Fruit fly (Drosophila melanogaster): Measurements from ENCODE around the gene CG5116.

CG5116 gene

DNA sequence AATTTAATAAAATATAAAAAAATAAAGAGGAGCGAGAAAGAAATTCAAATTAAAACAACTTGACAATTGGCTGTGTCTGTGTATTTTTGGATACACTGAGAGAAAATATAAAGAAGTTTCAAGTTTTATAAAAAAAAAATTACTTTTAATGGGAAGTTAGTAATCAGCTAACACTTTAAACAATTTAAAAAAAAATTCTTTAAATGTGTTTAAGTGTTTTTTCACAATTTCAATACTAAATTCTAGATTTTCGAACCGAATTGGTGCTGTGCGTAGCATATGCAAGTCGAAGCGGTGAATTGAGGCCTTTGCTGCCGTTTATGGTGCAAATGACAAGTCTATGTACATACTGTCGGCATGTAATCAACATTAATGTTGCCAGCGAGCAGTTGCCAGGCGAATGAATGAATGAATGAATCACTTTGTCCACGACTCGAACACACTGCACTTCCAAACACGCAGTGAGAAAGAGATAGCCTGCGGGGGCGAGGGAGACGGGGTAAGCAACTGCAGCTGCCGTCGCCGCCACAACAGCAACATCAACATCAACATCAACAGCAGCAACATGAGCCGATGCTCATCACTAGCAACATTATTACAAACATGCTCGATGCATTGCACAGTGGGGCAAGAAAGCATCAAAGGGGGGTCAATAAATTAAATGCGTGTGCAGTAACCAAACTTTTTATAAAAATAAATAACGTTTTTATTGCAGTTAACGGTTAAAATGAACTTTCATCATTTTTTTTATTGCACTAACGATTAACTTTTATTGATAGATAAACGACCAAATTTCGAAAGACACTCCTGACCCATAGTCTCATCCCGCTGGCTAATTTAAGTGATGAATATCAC is 37.1 kb upstream of the CG5116 start (continued):
- TF ChIP-seq CG10654 (GFP tag; optimal IDR thresholded peaks at IDR 0.05) (peak; percentile 44), unpg (GFP tag; optimal IDR thresholded peaks at IDR 0.05) (peak; percentile 86), sisA (GFP tag; IDR thresholded peaks at IDR 0.05) (no peak; the same call in 1 of the 2 replicates), B-H1 (GFP tag; IDR thresholded peaks at IDR 0.05) (peak; percentile 62), ato (GFP tag; IDR thresholded peaks at IDR 0.05; ENCODE audit: partially characterized antibody) (no peak), Elba2 (GFP tag; optimal IDR thresholded peaks at IDR 0.05) (no peak), Lhr (GFP tag; optimal IDR thresholded peaks at IDR 0.05) (peak; percentile 42), pfk (GFP tag; optimal IDR thresholded peaks at IDR 0.05) (no peak), CG2199 (GFP tag; IDR thresholded peaks at IDR 0.05) (peak; percentile 93), CG4282 (GFP tag; optimal IDR thresholded peaks at IDR 0.05) (peak; percentile 82), hth (optimal IDR thresholded peaks at IDR 0.05) (no peak), CG5953 (GFP tag; IDR thresholded peaks at IDR 0.05) (0 out of 2 replicates have a peak, but pooled peaks have one; percentile 28), CG7372 (GFP tag; IDR thresholded peaks at IDR 0.05) (peak; percentile 28; the same call in 1 of the 2 replicates), CG1024 (GFP tag; IDR thresholded peaks at IDR 0.05) (peak; percentile 47), stwl (tag; optimal IDR thresholded peaks at IDR 0.05) (no peak), tio (GFP tag; optimal IDR thresholded peaks at IDR 0.05) (peak; percentile 60), dpn (GFP tag; optimal IDR thresholded peaks at IDR 0.05) (peak; percentile 53 to 63), al (GFP tag; IDR thresholded peaks at IDR 0.05) (no peak), CG13775 (GFP tag; optimal IDR thresholded peaks at IDR 0.05) (peak; percentile 51), phol (tag; optimal IDR thresholded peaks at IDR 0.05) (peak; percentile 84), Antp (GFP tag; optimal IDR thresholded peaks at IDR 0.05) (peak; percentile 60), CG32772 (GFP tag; IDR thresholded peaks at IDR 0.05) (peak; percentile 74; the same call in 1 of the 2 replicates), nerfin-2 (GFP tag; IDR thresholded peaks at IDR 0.05; ENCODE audit: partially characterized antibody) (no peak; the same call in 1 of the 2 replicates), CG6854 (GFP tag; optimal IDR thresholded peaks at IDR 0.05) (no peak), ewg (GFP tag; optimal IDR thresholded peaks at IDR 0.05) (peak; percentile 68), Ets97D (GFP tag; optimal IDR thresholded peaks at IDR 0.05) (no peak), bowl (GFP tag; IDR thresholded peaks at IDR 0.05) (0 out of 2 replicates have a peak, but pooled peaks have one; percentile 21), pum (GFP tag; optimal IDR thresholded peaks at IDR 0.05) (peak; percentile 31), CG7745 (tag; optimal IDR thresholded peaks at IDR 0.05) (no peak), Bdp1 (GFP tag; optimal IDR thresholded peaks at IDR 0.05) (no peak), CG11398 (GFP tag; optimal IDR thresholded peaks at IDR 0.05) (peak; percentile 27), ATbp (GFP tag; optimal IDR thresholded peaks at IDR 0.05) (peak; percentile 83), crol (GFP tag; IDR thresholded peaks at IDR 0.05) (peak; percentile 97), lola (GFP tag; optimal IDR thresholded peaks at IDR 0.05) (peak in 1 of 3 experiments; percentile 81), lbe (GFP tag; optimal IDR thresholded peaks at IDR 0.05) (peak; percentile 19), CG8290 (GFP tag; optimal IDR thresholded peaks at IDR 0.05) (peak; percentile 42), CG8290 (tag; optimal IDR thresholded peaks at IDR 0.05) (peak; percentile 12 to 23), ERR (GFP tag; optimal IDR thresholded peaks at IDR 0.05) (no peak), Atf-2 (GFP tag; optimal IDR thresholded peaks at IDR 0.05) (peak; percentile 45), CG9727 (GFP tag; optimal IDR thresholded peaks at IDR 0.05) (peak; percentile 69), HLH54F (GFP tag; optimal IDR thresholded peaks at IDR 0.05) (peak; percentile 4), CG12236 (GFP tag; optimal IDR thresholded peaks at IDR 0.05) (peak; percentile 29), NfI (GFP tag; optimal IDR thresholded peaks at IDR 0.05) (peak; percentile 45), CG32532 (GFP tag; IDR thresholded peaks at IDR 0.05) (no peak), CG1529 (GFP tag; optimal IDR thresholded peaks at IDR 0.05) (peak; percentile 67), CG9876 (GFP tag; optimal IDR thresholded peaks at IDR 0.05) (no peak), Lpt (GFP tag; optimal IDR thresholded peaks at IDR 0.05) (no peak), bcd (GFP tag; optimal IDR thresholded peaks at IDR 0.05) (peak; percentile 63), disco-r (GFP tag; optimal IDR thresholded peaks at IDR 0.05) (peak; percentile 16)

All from whole organism, embryonic.